Fruit fly (Drosophila melanogaster) whole organism, prepupa: ENCODE measurements around the gene CG13921.

Source experiments
- Blimp-1 ChIP-seq: fragments of 200-800 bp; sonication (Bioruptor generic); optimal IDR thresholded peaks from 3 replicates; lab custom pipeline; 2017; ENCODE audit warnings: missing biosample characterization, missing genetic modification characterization, mild to moderate bottlenecking, moderate library complexity, missing genetic modification reagents
- CG10631 ChIP-seq: fragments of 200-800 bp; sonication (Bioruptor generic); optimal IDR thresholded peaks from 2 replicates; lab custom pipeline; 2016; ENCODE audit warnings: missing biosample characterization, missing genetic modification characterization
- CG10669 ChIP-seq: fragments of 200-800 bp; sonication (Bioruptor generic); optimal IDR thresholded peaks from 3 replicates; lab custom pipeline; 2018; ENCODE audit warnings: missing biosample characterization, mild to moderate bottlenecking, missing genetic modification characterization, moderate library complexity
- CG11294 ChIP-seq: fragments of 200-800 bp; sonication (Bioruptor generic); IDR thresholded peaks from 2 replicates; pipeline ENCODE4 v1.3.6; 2022; ENCODE audit warnings: missing biosample characterization, missing genetic modification characterization
- CG15336 ChIP-seq: fragments of 200-800 bp; sonication (Bioruptor generic); IDR thresholded peaks from 2 replicates; pipeline ENCODE4 v1.3.6; 2022; ENCODE audit warnings: missing biosample characterization, missing genetic modification characterization
- CG1621 ChIP-seq: fragments of 200-800 bp; sonication (Bioruptor generic); optimal IDR thresholded peaks from 3 replicates; lab custom pipeline; 2018; ENCODE audit warnings: missing biosample characterization, mild to moderate bottlenecking, missing genetic modification characterization
- CG34406 ChIP-seq: fragments of 200-800 bp; sonication (Bioruptor generic); optimal IDR thresholded peaks from 3 replicates; lab custom pipeline; 2016; ENCODE audit warnings: missing biosample characterization, missing genetic modification characterization
- CG3919 ChIP-seq: fragments of 200-800 bp; sonication (Bioruptor generic); optimal IDR thresholded peaks from 3 replicates; lab custom pipeline; 2016; ENCODE audit warnings: missing biosample characterization, missing genetic modification characterization
- CG4318 ChIP-seq: fragments of 200-800 bp; sonication (Bioruptor generic); optimal IDR thresholded peaks from 3 replicates; lab custom pipeline; 2017; ENCODE audit warnings: missing biosample characterization, mild to moderate bottlenecking, missing genetic modification characterization
- CG6163 ChIP-seq: fragments of 200-800 bp; sonication (Bioruptor generic); IDR thresholded peaks from 3 replicates; pipeline ENCODE4 v1.3.6; 2022; ENCODE audit warnings: missing biosample characterization, missing genetic modification characterization
- CG6792 ChIP-seq: fragments of 200-800 bp; sonication (Bioruptor generic); optimal IDR thresholded peaks from 3 replicates; lab custom pipeline; 2016; ENCODE audit warnings: missing biosample characterization, missing genetic modification characterization
- CG6854 ChIP-seq: fragments of 200-800 bp; sonication (Bioruptor generic); optimal IDR thresholded peaks from 2 replicates; lab custom pipeline; 2017; ENCODE audit warnings: missing biosample characterization, mild to moderate bottlenecking, missing genetic modification characterization
- CG7368 ChIP-seq: fragments of 200-800 bp; sonication (Bioruptor generic); optimal IDR thresholded peaks from 3 replicates; lab custom pipeline; 2016; ENCODE audit warnings: missing biosample characterization, missing genetic modification characterization
- CG8119 ChIP-seq: fragments of 200-800 bp; sonication (Bioruptor generic); IDR thresholded peaks from 3 replicates; pipeline ENCODE4 v1.3.6; 2022; ENCODE audit warnings: missing biosample characterization, missing genetic modification characterization
- CG8632 ChIP-seq: fragments of 200-800 bp; sonication (Bioruptor generic); optimal IDR thresholded peaks from 3 replicates; lab custom pipeline; 2016; ENCODE audit warnings: missing biosample characterization, missing genetic modification characterization
- CG9139 ChIP-seq: fragments of 200-800 bp; sonication (Bioruptor generic); optimal IDR thresholded peaks from 3 replicates; lab custom pipeline; 2017; ENCODE audit warnings: missing biosample characterization, mild to moderate bottlenecking, missing genetic modification characterization
- Eip78C ChIP-seq: fragments of 200-800 bp; sonication (Bioruptor generic); peaks from one replicate; lab custom pipeline; 2016; ENCODE audit warnings: missing biosample characterization, missing genetic modification characterization
- Eip93F ChIP-seq: fragments of 200-800 bp; sonication (Bioruptor generic); optimal IDR thresholded peaks from 2 replicates; lab custom pipeline; 2016; ENCODE audit warnings: missing biosample characterization, mild to moderate bottlenecking, missing genetic modification characterization
- Ets96B ChIP-seq: fragments of 200-800 bp; optimal IDR thresholded peaks from 2 replicates; lab custom pipeline; 2019; ENCODE audit warnings: missing biosample characterization, mild to moderate bottlenecking, missing genetic modification characterization, moderate library complexity
- Gug ChIP-seq: fragments of 200-800 bp; sonication (Bioruptor generic); IDR thresholded peaks from 2 replicates; pipeline ENCODE4 v1.3.6; 2022; ENCODE audit warnings: missing biosample characterization, missing genetic modification characterization
- Hr38 ChIP-seq: sonication (Bioruptor generic); optimal IDR thresholded peaks from 2 replicates; lab custom pipeline; 2016; ENCODE audit warnings: missing biosample characterization, missing genetic modification characterization
- Hr39 ChIP-seq: fragments of 200-800 bp; sonication (Bioruptor generic); optimal IDR thresholded peaks from 2 replicates; lab custom pipeline; 2016; ENCODE audit warnings: missing biosample characterization, missing genetic modification characterization
- Hr4 ChIP-seq: fragments of 200-800 bp; sonication (Bioruptor generic); optimal IDR thresholded peaks from 3 replicates; lab custom pipeline; 2016; ENCODE audit warnings: missing biosample characterization, missing genetic modification characterization
- Lpt ChIP-seq: fragments of 200-800 bp; sonication (Bioruptor generic); optimal IDR thresholded peaks from 3 replicates; lab custom pipeline; 2016; ENCODE audit warnings: missing biosample characterization, missing genetic modification characterization
- Met ChIP-seq: fragments of 200-800 bp; sonication (Bioruptor generic); optimal IDR thresholded peaks from 3 replicates; lab custom pipeline; 2016; ENCODE audit warnings: missing biosample characterization, missing genetic modification characterization
- OdsH ChIP-seq: fragments of 200-800 bp; sonication (Bioruptor generic); optimal IDR thresholded peaks from 3 replicates; lab custom pipeline; 2016; ENCODE audit warnings: missing biosample characterization, missing genetic modification characterization
- Smox ChIP-seq: fragments of 200-800 bp; sonication (Bioruptor generic); optimal IDR thresholded peaks from 3 replicates; lab custom pipeline; 2016; ENCODE audit warnings: missing biosample characterization, missing genetic modification characterization
- Sox102F ChIP-seq: fragments of 200-800 bp; sonication (Bioruptor generic); optimal IDR thresholded peaks from 2 replicates; lab custom pipeline; 2016; ENCODE audit warnings: missing biosample characterization, mild to moderate bottlenecking, missing genetic modification characterization
- Sox14 ChIP-seq: fragments of 200-800 bp; sonication (Bioruptor generic); optimal IDR thresholded peaks from 3 replicates; lab custom pipeline; 2016; ENCODE audit warnings: missing biosample characterization, missing genetic modification characterization
- Sox15 ChIP-seq: fragments of 200-800 bp; sonication (Bioruptor generic); optimal IDR thresholded peaks from 3 replicates; lab custom pipeline; 2016; ENCODE audit warnings: missing biosample characterization, missing genetic modification characterization
- acj6 ChIP-seq: fragments of 200-800 bp; sonication (Bioruptor generic); optimal IDR thresholded peaks from 3 replicates; lab custom pipeline; 2016; ENCODE audit warnings: missing biosample characterization, missing genetic modification characterization
- cyc ChIP-seq: fragments of 200-800 bp; sonication (Bioruptor generic); optimal IDR thresholded peaks from 3 replicates; lab custom pipeline; 2016; ENCODE audit warnings: missing biosample characterization, missing genetic modification characterization
- eg ChIP-seq: fragments of 200-800 bp; sonication (Bioruptor generic); IDR thresholded peaks from 3 replicates; pipeline ENCODE4 v1.3.6; 2022; ENCODE audit warnings: missing biosample characterization, missing genetic modification characterization
- esn ChIP-seq: fragments of 200-800 bp; sonication (Bioruptor generic); optimal IDR thresholded peaks from 2 replicates; lab custom pipeline; 2016; ENCODE audit warnings: missing biosample characterization, mild to moderate bottlenecking, missing genetic modification characterization, moderate library complexity
- lz ChIP-seq: fragments of 200-800 bp; sonication (Bioruptor generic); optimal IDR thresholded peaks from 3 replicates; lab custom pipeline; 2016; ENCODE audit warnings: missing biosample characterization, missing genetic modification characterization
- pdm3 ChIP-seq: fragments of 200-800 bp; sonication (Bioruptor generic); optimal IDR thresholded peaks from 3 replicates; lab custom pipeline; 2016; ENCODE audit warnings: missing biosample characterization, missing genetic modification characterization
- salr ChIP-seq, 2 experiments: fragments of 200-800 bp; sonication (Bioruptor generic); optimal IDR thresholded peaks; 3 replicates each; lab custom pipeline; 2016 to 2018; ENCODE audit warnings: missing biosample characterization in 2 of 2, missing genetic modification characterization in 2 of 2, mild to moderate bottlenecking in 1 of 2
- spab ChIP-seq: fragments of 200-800 bp; sonication (Bioruptor generic); optimal IDR thresholded peaks from 2 replicates; lab custom pipeline; 2017; ENCODE audit warnings: missing biosample characterization, mild to moderate bottlenecking, missing genetic modification characterization, missing genetic modification reagents
- svp ChIP-seq: fragments of 200-800 bp; sonication (Bioruptor generic); peaks from one replicate; lab custom pipeline; 2016; ENCODE audit warnings: missing biosample characterization, missing genetic modification characterization
- topi ChIP-seq: fragments of 200-800 bp; sonication (Bioruptor generic); optimal IDR thresholded peaks from 3 replicates; lab custom pipeline; 2016; ENCODE audit warnings: missing biosample characterization, missing genetic modification characterization
- vri ChIP-seq: fragments of 200-800 bp; sonication (Bioruptor generic); optimal IDR thresholded peaks from 3 replicates; lab custom pipeline; 2016; ENCODE audit warnings: missing biosample characterization, mild to moderate bottlenecking, missing genetic modification characterization

Gene CG13921

dm6 chr3L:1755458-1755984, 8.8 kb downstream of the CG13921 start, which contains the start of gene Cht2 (continued):
- TF ChIP-seq Sox15 (GFP tag; lab: Kevin White, UChicago) (no peak), Ets96B (tag; lab: Kevin White, UChicago) (no peak), vri (GFP tag; lab: Kevin White, UChicago) (no peak), CG7368 (GFP tag; lab: Kevin White, UChicago) (no peak), lz (no peak), CG4318 (GFP tag; lab: Kevin White, UChicago) (no peak), Smox (GFP tag; lab: Kevin White, UChicago) (no peak), CG11294 (GFP tag; lab: Robert Waterston, UW) (no peak), spab (GFP tag; lab: Kevin White, UChicago) (no peak), esn (no peak), OdsH (GFP tag; lab: Kevin White, UChicago) (no peak), CG3919 (no peak), CG1621 (tag; lab: Kevin White, UChicago) (peak; percentile 41), CG6792 (GFP tag; lab: Kevin White, UChicago) (no peak), Eip78C (GFP tag; lab: Kevin White, UChicago) (peak; percentile 62), Hr38 (no peak), CG10631 (GFP tag; lab: Kevin White, UChicago) (no peak)

DNA sequence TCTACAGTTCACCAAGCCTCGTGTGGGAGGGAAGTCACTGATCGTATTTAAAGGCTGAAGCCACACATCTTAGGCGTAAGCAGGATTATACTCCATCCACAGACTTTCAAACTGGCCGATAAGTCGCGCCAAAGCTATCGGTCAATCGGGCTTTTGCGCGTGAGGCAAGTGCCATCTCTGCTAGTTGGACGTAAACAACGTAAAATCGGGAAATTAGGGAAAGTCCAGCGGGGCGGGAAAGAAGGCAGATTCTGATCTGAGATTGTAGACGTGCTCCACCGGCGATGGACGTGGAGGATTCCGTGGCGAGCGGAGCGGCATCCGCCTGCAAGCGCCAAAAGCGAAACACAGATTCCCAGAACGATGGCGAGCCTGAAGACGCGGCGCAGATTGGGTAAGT, 9.4 kb downstream of the CG13921 start, which contains the start of gene CG8001:
TSS of gene CG8001 (plus strand) at position 17 of the 400 bp plus-strand sequence.
- TF ChIP-seq OdsH (GFP tag; lab: Kevin White, UChicago): no peak
- peak; percentile 68 for TF ChIP-seq CG1621 (tag; lab: Kevin White, UChicago)

dm6 chr3L:1771658-1772057, 25.0 kb downstream of the CG13921 start, which contains the start of gene Dhc62B:
Gene Dhc62B (minus strand): TSS chr3L:1771758.
- no peak for TF ChIP-seq Sox15 (GFP tag; lab: Kevin White, UChicago)
- TF ChIP-seq svp: peak; percentile 9

- no peak for TF ChIP-seq Hr38
- no peak for TF ChIP-seq Eip78C (GFP tag; lab: Kevin White, UChicago)
- no peak for TF ChIP-seq Blimp-1 (GFP tag; lab: Kevin White, UChicago)
- no peak for TF ChIP-seq Hr4 (GFP tag; lab: Kevin White, UChicago)
- TF ChIP-seq Hr39 (GFP tag; lab: Kevin White, UChicago): no peak
- TF ChIP-seq eg (GFP tag; lab: Robert Waterston, UW): no peak
- TF ChIP-seq spab (GFP tag; lab: Kevin White, UChicago): no peak
- no peak for TF ChIP-seq CG6163 (GFP tag; lab: Robert Waterston, UW)
- TF ChIP-seq salr (GFP tag; optimal IDR thresholded peaks at IDR 0.05; lab: Kevin White, UChicago): no peak
- TF ChIP-seq CG34406 (GFP tag; lab: Kevin White, UChicago): no peak
- TF ChIP-seq topi (GFP tag; lab: Kevin White, UChicago): no peak
- TF ChIP-seq CG3919: no peak
- no peak for TF ChIP-seq esn
- no peak for TF ChIP-seq CG7368 (GFP tag; lab: Kevin White, UChicago)
- no peak for TF ChIP-seq Met (GFP tag; lab: Kevin White, UChicago)
- no peak for TF ChIP-seq cyc
Measured at dm6 chr3L:1772593-1772992, 25.9 kb downstream of the CG13921 start.

DNA sequence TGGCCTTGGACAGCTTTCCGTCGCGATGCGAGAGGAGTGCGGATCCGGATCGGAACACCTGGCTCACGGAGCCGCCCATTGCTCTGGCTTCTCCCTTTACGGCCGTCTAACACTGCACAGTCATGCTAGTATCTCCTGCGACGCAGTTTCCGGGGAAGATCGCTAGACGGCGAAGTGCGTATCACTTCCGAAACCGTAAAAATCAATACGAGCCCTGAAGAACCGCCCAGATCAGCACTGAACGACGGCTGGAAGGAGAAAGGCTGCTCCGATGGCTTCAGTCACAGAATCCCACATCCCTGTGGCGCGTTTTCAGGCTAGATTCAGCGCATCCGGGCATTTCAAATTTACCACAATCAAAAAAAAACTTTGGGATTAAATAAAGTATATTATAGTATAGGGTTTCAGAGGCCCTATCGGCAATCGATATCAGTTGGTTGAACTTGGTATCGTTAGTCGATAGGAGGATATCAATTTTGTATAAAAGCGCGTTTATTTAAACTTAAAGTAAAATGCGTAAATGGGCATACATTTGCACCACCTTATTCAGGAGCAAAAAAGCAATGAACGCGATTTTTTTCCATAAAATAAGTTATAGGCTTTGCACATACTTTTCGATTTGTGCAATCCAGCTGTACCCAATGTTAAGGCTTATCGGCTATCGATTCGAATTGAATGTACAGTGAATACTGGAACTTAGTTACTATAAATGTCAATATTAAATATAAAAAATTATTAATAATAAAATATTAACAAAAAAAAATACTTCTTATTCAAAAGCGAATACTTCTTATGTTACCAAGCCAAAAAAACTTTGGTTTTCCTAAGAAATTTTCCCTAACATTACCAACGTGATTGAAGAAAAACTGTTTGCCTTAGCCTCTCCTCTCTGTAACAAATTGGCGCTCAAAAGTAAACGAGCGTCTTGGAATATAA, 28.3 kb downstream of the CG13921 start, which contains the start of the genes CG13933 and PolD2:
TSS of gene CG13933 (minus strand) at position 435 of the 936 bp plus-strand sequence.
TSS of gene PolD2 (plus strand) at position 921 of the 936 bp plus-strand sequence.
- peak; percentile 86 for TF ChIP-seq CG10669 (GFP tag; lab: Kevin White, UChicago)
- TF ChIP-seq Gug (GFP tag; lab: Robert Waterston, UW): peak; percentile 84
- TF ChIP-seq salr (GFP tag; optimal IDR thresholded peaks at IDR 0.05; lab: Kevin White, UChicago): peak in 1 of 2 experiments; percentile 93
- peak; percentile 99 for TF ChIP-seq CG8632 (GFP tag; lab: Kevin White, UChicago)
- no peak for TF ChIP-seq CG6854 (GFP tag; lab: Kevin White, UChicago)
- peak; percentile 99 for TF ChIP-seq CG34406 (GFP tag; lab: Kevin White, UChicago)
- peak; percentile 34 for TF ChIP-seq Hr38
- TF ChIP-seq CG15336 (GFP tag; lab: Robert Waterston, UW): peak; percentile 99
- no peak for TF ChIP-seq CG9139 (GFP tag; lab: Kevin White, UChicago)
- TF ChIP-seq Sox102F (GFP tag; lab: Kevin White, UChicago): peak; percentile 94
- peak; percentile 94 for TF ChIP-seq Sox14 (GFP tag; lab: Kevin White, UChicago)
- TF ChIP-seq acj6 (GFP tag; lab: Kevin White, UChicago): peak; percentile 99
- peak; percentile 83 for TF ChIP-seq cyc
- TF ChIP-seq Lpt (GFP tag; lab: Kevin White, UChicago): peak; percentile 96
- peak; percentile 93 for TF ChIP-seq Sox15 (GFP tag; lab: Kevin White, UChicago)
- peak; percentile 90 for TF ChIP-seq topi (GFP tag; lab: Kevin White, UChicago)
- TF ChIP-seq esn: peak; percentile 96
- TF ChIP-seq Eip93F (GFP tag; lab: Kevin White, UChicago): peak; percentile 46
- TF ChIP-seq CG8119 (GFP tag; lab: Robert Waterston, UW): peak; percentile 99
- peak; percentile 93 for TF ChIP-seq pdm3 (GFP tag; lab: Kevin White, UChicago)
